Worm (Caenorhabditis elegans): Measurements from ENCODE around the gene Y57G11C.1130.
A peak's percentile ranks its signal among the peaks of the same experiment; 100 is the strongest.

Gene Y57G11C.1130

ce11 chrIV:14797354-14797753 is 15.0 kb downstream of the Y57G11C.1130 start, which contains the start of the genes Y57G11C.1147 and nuo-3:
TSS of gene Y57G11C.1147 (minus strand) at chrIV:14797514.
TSS of gene nuo-3 (minus strand) at chrIV:14797544.
- TF ChIP-seq dpl-1 (GFP tag; optimal IDR thresholded peaks at IDR 0.05) (peak in 2 of 3 experiments; percentile 20 to 41), egl-27 (tag; optimal IDR thresholded peaks at IDR 0.05) (no peak), efl-1 (optimal IDR thresholded peaks at IDR 0.05) (peak; percentile 27 to 50), efl-1 (GFP tag; optimal IDR thresholded peaks at IDR 0.05 in 1 of 2) (peak; percentile 19 to 89), skn-1 (tag; optimal IDR thresholded peaks at IDR 0.05) (peak; percentile 62), ceh-82 (tag; optimal IDR thresholded peaks at IDR 0.05) (peak in 1 of 3 experiments; percentile 49), lin-15B (tag; optimal IDR thresholded peaks at IDR 0.05) (peak; percentile 19), nhr-71 (tag; optimal IDR thresholded peaks at IDR 0.05) (no peak), lin-35 (GFP tag; optimal IDR thresholded peaks at IDR 0.05) (peak; percentile 38 to 60), sup-37 (GFP tag; optimal IDR thresholded peaks at IDR 0.05) (no peak), lsy-2 (tag; optimal IDR thresholded peaks at IDR 0.05) (peak; percentile 18 to 61), mdl-1 (tag; optimal IDR thresholded peaks at IDR 0.05) (peak in 1 of 2 experiments; percentile 24)

ce11 chrIV:14797849-14798248 is 15.5 kb downstream of the Y57G11C.1130 start, which contains the start of gene arl-8:
TSS of gene arl-8 (plus strand) at chrIV:14798149.
- TF ChIP-seq lin-14 (GFP tag; optimal IDR thresholded peaks at IDR 0.05) (no peak), elt-3 (tag; optimal IDR thresholded peaks at IDR 0.05) (no peak), mep-1 (tag; optimal IDR thresholded peaks at IDR 0.05) (no peak), unc-130 (tag; optimal IDR thresholded peaks at IDR 0.05) (no peak), vab-15 (tag; optimal IDR thresholded peaks at IDR 0.05) (no peak), egl-27 (tag; optimal IDR thresholded peaks at IDR 0.05) (no peak), blmp-1 (tag; optimal IDR thresholded peaks at IDR 0.05) (no peak), nhr-11 (tag; optimal IDR thresholded peaks at IDR 0.05) (no peak), fkh-4 (tag; optimal IDR thresholded peaks at IDR 0.05; ENCODE audit: borderline replicate concordance) (no peak), nhr-71 (tag; optimal IDR thresholded peaks at IDR 0.05) (no peak)

- TF ChIP-seq tlp-1 (tag; optimal IDR thresholded peaks at IDR 0.05): no peak
- no peak for TF ChIP-seq nhr-12 (tag; optimal IDR thresholded peaks at IDR 0.05)
- peak; percentile 4 for TF ChIP-seq ama-1 (optimal IDR thresholded peaks at IDR 0.05)
- TF ChIP-seq efl-3 (GFP tag; optimal IDR thresholded peaks at IDR 0.05): no peak
- no peak for TF ChIP-seq ceh-8 (GFP tag; optimal IDR thresholded peaks at IDR 0.05)
- TF ChIP-seq hlh-4 (tag; optimal IDR thresholded peaks at IDR 0.05): no peak
Observed at ce11 chrIV:14799186-14799585, 16.9 kb downstream of the Y57G11C.1130 start, which contains the start of gene Y57G11C.14. TSS of gene Y57G11C.14 (plus strand) at chrIV:14799311.

- TF ChIP-seq sptf-1 (tag; optimal IDR thresholded peaks at IDR 0.05): no peak
- no peak for TF ChIP-seq lsy-2 (tag; optimal IDR thresholded peaks at IDR 0.05)
- no peak for TF ChIP-seq rnt-1 (tag; optimal IDR thresholded peaks at IDR 0.05)
- no peak for TF ChIP-seq nhr-71 (tag; optimal IDR thresholded peaks at IDR 0.05)
- no peak for TF ChIP-seq skn-1 (tag; optimal IDR thresholded peaks at IDR 0.05)
- no peak for TF ChIP-seq unc-62 (GFP tag; optimal IDR thresholded peaks at IDR 0.05)
- no peak for TF ChIP-seq hpl-2 (GFP tag; optimal IDR thresholded peaks at IDR 0.05)
- TF ChIP-seq efl-3 (GFP tag; optimal IDR thresholded peaks at IDR 0.05): no peak
- no peak for TF ChIP-seq fkh-4 (tag; optimal IDR thresholded peaks at IDR 0.05; ENCODE audit: borderline replicate concordance)
- no peak for TF ChIP-seq lin-35 (GFP tag; optimal IDR thresholded peaks at IDR 0.05)
Observed at ce11 chrIV:14800931-14801330, 18.6 kb downstream of the Y57G11C.1130 start.

- TF ChIP-seq aha-1 (tag; optimal IDR thresholded peaks at IDR 0.05) (no peak), lin-15B (tag; optimal IDR thresholded peaks at IDR 0.05) (no peak), mef-2 (tag; optimal IDR thresholded peaks at IDR 0.05) (no peak), alr-1 (tag; optimal IDR thresholded peaks at IDR 0.05; ENCODE audit: borderline replicate concordance) (no peak), ceh-63 (GFP tag; optimal IDR thresholded peaks at IDR 0.05) (no peak), nhr-71 (tag; optimal IDR thresholded peaks at IDR 0.05) (no peak), pax-3 (tag; optimal IDR thresholded peaks at IDR 0.05) (no peak), xbp-1 (tag; optimal IDR thresholded peaks at IDR 0.05) (no peak), efl-1 (optimal IDR thresholded peaks at IDR 0.05) (no peak), efl-1 (GFP tag; optimal IDR thresholded peaks at IDR 0.05 in 1 of 2) (no peak), ceh-8 (GFP tag; optimal IDR thresholded peaks at IDR 0.05) (no peak), ces-1 (GFP tag; optimal IDR thresholded peaks at IDR 0.05) (no peak), isw-1 (GFP tag; IDR thresholded peaks at IDR 0.05) (no peak), lir-3 (tag; optimal IDR thresholded peaks at IDR 0.05; ENCODE audit: poor library complexity) (no peak), egl-13 (tag; optimal IDR thresholded peaks at IDR 0.05) (no peak), fkh-4 (tag; optimal IDR thresholded peaks at IDR 0.05; ENCODE audit: borderline replicate concordance) (no peak), ztf-4 (tag; optimal IDR thresholded peaks at IDR 0.05) (no peak), nhr-28 (tag; optimal IDR thresholded peaks at IDR 0.05) (no peak)
Observed at ce11 chrIV:14802316-14802715, 20.0 kb downstream of the Y57G11C.1130 start, which contains the start of gene Y57G11C.1142. TSS of gene Y57G11C.1142 (plus strand) at chrIV:14802616.
